Fruit fly (Drosophila melanogaster) whole organism, adult: ENCODE results near the gene Taf9.

Experiments
- CG11617 ChIP-seq: fragments of 200-800 bp; sonication (Bioruptor generic); optimal IDR thresholded peaks from 2 replicates; lab custom pipeline; 2017; ENCODE audit warnings: mild to moderate bottlenecking, missing biosample characterization, missing genetic modification reagents, missing genetic modification characterization
- CG12768 ChIP-seq: fragments of 200-800 bp; sonication (Bioruptor generic); optimal IDR thresholded peaks from 2 replicates; lab custom pipeline; 2017; ENCODE audit warnings: missing biosample characterization, missing genetic modification characterization, mild to moderate bottlenecking, moderate library complexity, missing genetic modification reagents
- CG14711 ChIP-seq: fragments of 200-800 bp; sonication (Bioruptor generic); optimal IDR thresholded peaks from 2 replicates; lab custom pipeline; 2018; ENCODE audit warnings: missing biosample characterization, mild to moderate bottlenecking, missing genetic modification characterization, moderate library complexity
- CG1620 ChIP-seq: fragments of 200-800 bp; sonication (Bioruptor generic); optimal IDR thresholded peaks from 2 replicates; lab custom pipeline; 2016; ENCODE audit warnings: missing biosample characterization, missing genetic modification characterization
- CG33017 ChIP-seq: fragments of 200-800 bp; sonication (Bioruptor generic); optimal IDR thresholded peaks from 2 replicates; lab custom pipeline; 2018; ENCODE audit warnings: missing biosample characterization, mild to moderate bottlenecking, missing genetic modification characterization, moderate library complexity
- CG5204 ChIP-seq: fragments of 200-800 bp; sonication (Bioruptor generic); optimal IDR thresholded peaks from 2 replicates; lab custom pipeline; 2016; ENCODE audit warnings: missing biosample characterization, missing genetic modification characterization
- CG7045 ChIP-seq: fragments of 200-800 bp; sonication (Bioruptor generic); optimal IDR thresholded peaks from 2 replicates; lab custom pipeline; 2017; ENCODE audit warnings: missing biosample characterization, mild to moderate bottlenecking, missing genetic modification characterization
- CG7101 ChIP-seq: fragments of 200-800 bp; sonication (Bioruptor generic); optimal IDR thresholded peaks from 2 replicates; lab custom pipeline; 2018; ENCODE audit warnings: missing biosample characterization, mild to moderate bottlenecking, missing genetic modification characterization, moderate library complexity
- Clk ChIP-seq: fragments of 200-800 bp; sonication (Bioruptor generic); optimal IDR thresholded peaks from 2 replicates; lab custom pipeline; 2017; ENCODE audit warnings: missing biosample characterization, missing genetic modification characterization
- Crg-1 ChIP-seq: fragments of 200-800 bp; sonication (Bioruptor generic); optimal IDR thresholded peaks from 2 replicates; lab custom pipeline; 2016; ENCODE audit warnings: missing biosample characterization, missing genetic modification characterization
- Hr96 ChIP-seq: fragments of 200-800 bp; sonication (Bioruptor generic); optimal IDR thresholded peaks from 2 replicates; lab custom pipeline; 2016; ENCODE audit warnings: missing biosample characterization, missing genetic modification characterization
- Mnt ChIP-seq: fragments of 200-800 bp; sonication (Bioruptor generic); optimal IDR thresholded peaks from 2 replicates; lab custom pipeline; 2016; ENCODE audit warnings: missing biosample characterization, mild to moderate bottlenecking, missing genetic modification characterization
- bab1 ChIP-seq: fragments of 200-800 bp; sonication (Bioruptor generic); optimal IDR thresholded peaks from 3 replicates; lab custom pipeline; 2019; ENCODE audit warnings: missing biosample characterization, mild to moderate bottlenecking, missing genetic modification characterization, moderate library complexity
- cic ChIP-seq: fragments of 200-800 bp; sonication (Bioruptor generic); optimal IDR thresholded peaks from 2 replicates; lab custom pipeline; 2017; ENCODE audit warnings: missing biosample characterization, mild to moderate bottlenecking, missing genetic modification characterization, moderate library complexity
- cnc ChIP-seq, 2 experiments: fragments of >200 bp; optimal IDR thresholded peaks; 2 replicates each; lab custom pipeline; 2017
- kay ChIP-seq: fragments of 200-800 bp; sonication (Bioruptor generic); peaks from one replicate; lab custom pipeline; 2016; ENCODE audit warnings: missing biosample characterization, missing genetic modification characterization, borderline replicate concordance
- ovo ChIP-seq: fragments of 200-800 bp; sonication (Bioruptor generic); optimal IDR thresholded peaks from 2 replicates; lab custom pipeline; 2016; ENCODE audit warnings: missing biosample characterization, missing genetic modification characterization
- pad ChIP-seq: fragments of 200-800 bp; sonication (Bioruptor generic); optimal IDR thresholded peaks from 3 replicates; lab custom pipeline; 2017; ENCODE audit warnings: missing biosample characterization, missing genetic modification characterization, mild to moderate bottlenecking, moderate library complexity, missing genetic modification reagents
- tj ChIP-seq: fragments of 200-800 bp; sonication (Bioruptor generic); optimal IDR thresholded peaks from 3 replicates; lab custom pipeline; 2017; ENCODE audit warnings: missing biosample characterization, mild to moderate bottlenecking, missing genetic modification characterization, moderate library complexity
- toe ChIP-seq: fragments of 200-800 bp; sonication (Bioruptor generic); optimal IDR thresholded peaks from 2 replicates; lab custom pipeline; 2016; ENCODE audit warnings: missing biosample characterization, missing genetic modification characterization

Taf9 gene

dm6 chrX:17879211-17879897, 37.4 kb downstream of the Taf9 start:
- peak; percentile 16 for TF ChIP-seq pad
- no peak for TF ChIP-seq bab1 (GFP tag; lab: Kevin White, UChicago)
- peak; percentile 5 for TF ChIP-seq CG7101
- peak; percentile 32 for TF ChIP-seq kay (GFP tag; lab: Kevin White, UChicago)
- TF ChIP-seq CG14711 (tag; lab: Kevin White, UChicago), result peak; percentile 57

- peak; percentile 85 for TF ChIP-seq kay (GFP tag; lab: Kevin White, UChicago)
- peak; percentile 44 for TF ChIP-seq ovo (GFP tag; lab: Kevin White, UChicago)
- TF ChIP-seq tj (GFP tag; lab: Kevin White, UChicago), result peak; percentile 84
- peak; percentile 90 for TF ChIP-seq CG5204 (GFP tag; lab: Kevin White, UChicago)
- peak; percentile 57 for TF ChIP-seq cic (GFP tag; lab: Kevin White, UChicago)
- peak; percentile 80 for TF ChIP-seq Clk (GFP tag; lab: Kevin White, UChicago)
- TF ChIP-seq pad, result peak; percentile 84
- TF ChIP-seq CG1620 (GFP tag; lab: Kevin White, UChicago), result peak; percentile 89
- peak; percentile 94 for TF ChIP-seq Mnt (GFP tag; lab: Kevin White, UChicago)
- peak; percentile 90 for TF ChIP-seq CG7045
- peak; percentile 90 for TF ChIP-seq toe (GFP tag; lab: Kevin White, UChicago)
- peak; percentile 97 for TF ChIP-seq Hr96
- TF ChIP-seq CG33017, result peak; percentile 94
- peak; percentile 90 for TF ChIP-seq CG12768 (GFP tag; lab: Kevin White, UChicago)
- peak; percentile 91 for TF ChIP-seq CG14711 (tag; lab: Kevin White, UChicago)
- TF ChIP-seq Crg-1, result peak; percentile 94
- TF ChIP-seq CG11617 (GFP tag; lab: Kevin White, UChicago), result peak; percentile 89
- no peak for TF ChIP-seq cnc (optimal IDR thresholded peaks at IDR 0.05; lab: Kevin White, UChicago)
- TF ChIP-seq bab1 (GFP tag; lab: Kevin White, UChicago), result peak; percentile 87
- peak; percentile 98 for TF ChIP-seq CG7101
Observed at dm6 chrX:17880269-17880889, 38.4 kb downstream of the Taf9 start.

- TF ChIP-seq CG7101 (peak; percentile 73), tj (GFP tag; lab: Kevin White, UChicago) (peak; percentile 84), CG11617 (GFP tag; lab: Kevin White, UChicago) (no peak), CG12768 (GFP tag; lab: Kevin White, UChicago) (no peak), cic (GFP tag; lab: Kevin White, UChicago) (no peak), Mnt (GFP tag; lab: Kevin White, UChicago) (peak; percentile 18), CG14711 (tag; lab: Kevin White, UChicago) (peak; percentile 69), cnc (optimal IDR thresholded peaks at IDR 0.05; lab: Kevin White, UChicago) (no peak), CG33017 (peak; percentile 40), Crg-1 (peak; percentile 24), kay (GFP tag; lab: Kevin White, UChicago) (peak; percentile 50), CG5204 (GFP tag; lab: Kevin White, UChicago) (peak; percentile 41), bab1 (GFP tag; lab: Kevin White, UChicago) (peak; percentile 81), Clk (GFP tag; lab: Kevin White, UChicago) (no peak), ovo (GFP tag; lab: Kevin White, UChicago) (peak; percentile 7), toe (GFP tag; lab: Kevin White, UChicago) (no peak), CG1620 (GFP tag; lab: Kevin White, UChicago) (peak; percentile 33), Hr96 (no peak), pad (peak; percentile 45), CG7045 (no peak)
Observed at dm6 chrX:17881138-17882121, 39.5 kb downstream of the Taf9 start.

DNA sequence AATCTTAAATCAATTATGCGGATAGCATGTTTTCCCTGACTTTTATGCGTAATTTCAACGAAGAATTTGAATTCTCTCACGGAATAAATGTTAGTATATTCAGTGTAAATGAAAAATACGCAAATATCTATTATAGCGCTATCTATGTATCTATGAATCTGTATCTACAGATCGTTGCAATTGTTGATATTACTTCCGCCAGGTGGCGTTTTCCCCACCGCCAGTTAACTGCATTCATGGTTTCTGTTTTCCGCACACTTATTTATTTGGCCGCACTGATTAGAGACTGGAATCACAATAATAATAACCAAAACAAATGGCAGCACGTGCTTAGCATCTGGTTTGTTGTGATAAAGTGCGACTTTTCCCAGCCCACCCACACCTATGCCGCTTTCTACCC, 40.8 kb downstream of the Taf9 start:
- TF ChIP-seq pad, result no peak
- TF ChIP-seq cic (GFP tag; lab: Kevin White, UChicago), result no peak
- no peak for TF ChIP-seq Mnt (GFP tag; lab: Kevin White, UChicago)
- TF ChIP-seq bab1 (GFP tag; lab: Kevin White, UChicago), result no peak
- no peak for TF ChIP-seq CG11617 (GFP tag; lab: Kevin White, UChicago)
- no peak for TF ChIP-seq kay (GFP tag; lab: Kevin White, UChicago)
- TF ChIP-seq Crg-1, result no peak
- TF ChIP-seq Clk (GFP tag; lab: Kevin White, UChicago), result no peak
- TF ChIP-seq cnc (optimal IDR thresholded peaks at IDR 0.05; lab: Kevin White, UChicago), result no peak
- TF ChIP-seq ovo (GFP tag; lab: Kevin White, UChicago), result no peak
- no peak for TF ChIP-seq CG12768 (GFP tag; lab: Kevin White, UChicago)
- no peak for TF ChIP-seq CG1620 (GFP tag; lab: Kevin White, UChicago)
- TF ChIP-seq CG14711 (tag; lab: Kevin White, UChicago), result no peak
- no peak for TF ChIP-seq CG33017
- no peak for TF ChIP-seq tj (GFP tag; lab: Kevin White, UChicago)
- TF ChIP-seq toe (GFP tag; lab: Kevin White, UChicago), result no peak
- TF ChIP-seq CG7045, result no peak
- no peak for TF ChIP-seq Hr96
- no peak for TF ChIP-seq CG7101
- no peak for TF ChIP-seq CG5204 (GFP tag; lab: Kevin White, UChicago)
